Fruit fly (Drosophila melanogaster): ENCODE measurements around the gene Pex12.

The Pex12 gene

DNA sequence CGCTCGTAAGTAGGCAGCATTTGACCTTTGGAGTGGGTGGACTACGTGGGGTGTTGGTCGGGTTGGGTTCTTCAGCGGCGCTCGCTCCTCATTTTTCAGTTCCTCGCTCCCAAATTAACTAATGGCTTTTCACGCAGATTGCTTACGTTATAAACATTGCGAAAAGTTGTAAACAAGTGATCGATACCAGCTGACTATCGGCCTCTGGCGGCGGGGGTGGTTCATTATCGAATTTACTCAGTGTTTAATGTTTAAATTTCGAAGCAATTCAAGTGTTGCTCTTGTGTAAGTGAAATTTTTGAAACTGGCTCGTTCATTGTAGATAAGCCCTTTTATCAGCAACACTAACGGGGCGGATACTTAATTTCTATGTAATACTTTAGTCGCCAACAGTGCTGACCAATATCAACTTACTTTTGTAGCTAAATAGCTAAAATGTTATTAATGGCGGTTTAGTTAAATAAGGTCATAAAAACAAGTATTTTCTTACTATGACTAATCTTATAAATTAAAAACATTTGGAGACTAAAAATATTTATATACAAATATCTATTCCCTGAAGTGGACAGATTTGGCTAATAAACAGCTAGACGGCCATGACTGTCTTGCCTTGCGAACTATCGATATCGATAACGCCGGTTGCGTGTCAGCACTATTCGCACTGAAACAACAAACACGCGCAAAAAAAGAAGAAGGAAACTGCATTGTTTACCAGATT, 3.7 kb downstream of the Pex12 start, which contains the start of the genes PGAP2 and Clp (continued):
- TF ChIP-seq CG16813 (GFP tag; IDR thresholded peaks at IDR 0.05; ENCODE audit: partially characterized antibody) (peak; percentile 54), TFAM (GFP tag; optimal IDR thresholded peaks at IDR 0.05) (no peak), CG9609 (GFP tag; optimal IDR thresholded peaks at IDR 0.05) (peak; percentile 35), CG18599 (GFP tag; optimal IDR thresholded peaks at IDR 0.05) (peak; percentile 67), ERR (GFP tag; optimal IDR thresholded peaks at IDR 0.05) (no peak), Max (GFP tag; optimal IDR thresholded peaks at IDR 0.05) (peak; percentile 61), CG2116 (GFP tag; optimal IDR thresholded peaks at IDR 0.05) (peak; percentile 72), Xbp1 (GFP tag; optimal IDR thresholded peaks at IDR 0.05) (peak; percentile 81), prd (optimal IDR thresholded peaks at IDR 0.05) (no peak), prd (GFP tag; IDR thresholded peaks at IDR 0.05) (peak; percentile 85), CG32772 (GFP tag; IDR thresholded peaks at IDR 0.05) (peak; percentile 76), pita (GFP tag; optimal IDR thresholded peaks at IDR 0.05) (no peak), org-1 (GFP tag; optimal IDR thresholded peaks at IDR 0.05) (peak; percentile 16), ttk (GFP tag; IDR thresholded peaks at IDR 0.05) (peak; percentile 72), pan (optimal IDR thresholded peaks at IDR 0.05) (no peak), pan (GFP tag; optimal IDR thresholded peaks at IDR 0.05 in 1 of 2, IDR thresholded peaks at IDR 0.05 in 1 of 2) (peak in 1 of 2 experiments; percentile 71), Tbp (GFP tag; optimal IDR thresholded peaks at IDR 0.05) (peak; percentile 43), CG13624 (GFP tag; optimal IDR thresholded peaks at IDR 0.05) (peak; percentile 20), Sox102F (GFP tag; optimal IDR thresholded peaks at IDR 0.05) (peak; percentile 76), Aef1 (GFP tag; IDR thresholded peaks at IDR 0.05) (peak; percentile 82), Fer2 (tag; optimal IDR thresholded peaks at IDR 0.05) (peak; percentile 26), az2 (GFP tag; optimal IDR thresholded peaks at IDR 0.05) (peak; percentile 64), CG11398 (GFP tag; optimal IDR thresholded peaks at IDR 0.05) (no peak), tup (GFP tag; optimal IDR thresholded peaks at IDR 0.05) (peak; percentile 13), CG9876 (GFP tag; optimal IDR thresholded peaks at IDR 0.05) (no peak), wor (GFP tag; IDR thresholded peaks at IDR 0.05) (peak; percentile 61), CG7372 (GFP tag; IDR thresholded peaks at IDR 0.05) (peak; percentile 93), CG33213 (GFP tag; optimal IDR thresholded peaks at IDR 0.05) (no peak), B-H2 (GFP tag; optimal IDR thresholded peaks at IDR 0.05) (peak; percentile 23), MTF-1 (GFP tag; optimal IDR thresholded peaks at IDR 0.05; ENCODE audit: borderline replicate concordance) (no peak), dmrt99B (tag; optimal IDR thresholded peaks at IDR 0.05) (no peak), CrebB (tag; optimal IDR thresholded peaks at IDR 0.05) (peak; percentile 7), Doc2 (GFP tag; IDR thresholded peaks at IDR 0.05) (no peak), CG10147 (GFP tag; optimal IDR thresholded peaks at IDR 0.05) (peak; percentile 38), pho (GFP tag; optimal IDR thresholded peaks at IDR 0.05) (peak; percentile 60), CG3281 (GFP tag; optimal IDR thresholded peaks at IDR 0.05) (peak; percentile 56), CG3163 (GFP tag; optimal IDR thresholded peaks at IDR 0.05) (no peak), CG3726 (GFP tag; IDR thresholded peaks at IDR 0.05) (0 out of 3 replicates have a peak, but pooled peaks have one; percentile 16), sob (GFP tag; IDR thresholded peaks at IDR 0.05) (peak; percentile 77), Hr51 (GFP tag; optimal IDR thresholded peaks at IDR 0.05) (peak in 1 of 2 experiments; percentile 11), cg (GFP tag; optimal IDR thresholded peaks at IDR 0.05) (no peak), CG12391 (tag; optimal IDR thresholded peaks at IDR 0.05) (peak; percentile 89), eyg (GFP tag; optimal IDR thresholded peaks at IDR 0.05) (no peak), CG18011 (GFP tag; optimal IDR thresholded peaks at IDR 0.05) (peak; percentile 9), CG18476 (GFP tag; optimal IDR thresholded peaks at IDR 0.05) (peak; percentile 53), toy (GFP tag; IDR thresholded peaks at IDR 0.05) (peak; percentile 7; the same call in 1 of the 2 replicates), CG31388 (GFP tag; optimal IDR thresholded peaks at IDR 0.05) (peak; percentile 34), psq (GFP tag; optimal IDR thresholded peaks at IDR 0.05) (no peak), CG8281 (tag; optimal IDR thresholded peaks at IDR 0.05) (peak; percentile 29), crol (GFP tag; IDR thresholded peaks at IDR 0.05) (no peak)
